Fruit fly (Drosophila melanogaster) whole organism, embryonic: ENCODE data around the gene Glg1.

Experiments used
- Bteb2 ChIP-seq: fragments of 200-800 bp; sonication (Bioruptor generic); optimal IDR thresholded peaks from 2 replicates; lab custom pipeline; 2016; ENCODE audit warnings: missing biosample characterization, missing genetic modification characterization
- CG10209 ChIP-seq: fragments of 200-800 bp; sonication (Bioruptor generic); optimal IDR thresholded peaks from 3 replicates; lab custom pipeline; 2017; ENCODE audit warnings: missing biosample characterization, mild to moderate bottlenecking, missing genetic modification characterization, missing genetic modification reagents
- CG10979 ChIP-seq: fragments of 200-800 bp; sonication (Bioruptor generic); optimal IDR thresholded peaks from 2 replicates; lab custom pipeline; 2018; ENCODE audit warnings: missing biosample characterization, mild to moderate bottlenecking, missing genetic modification characterization, moderate library complexity
- CG11085 ChIP-seq: fragments of 200-800 bp; sonication (Bioruptor generic); IDR thresholded peaks from 2 replicates; pipeline ENCODE4 v1.3.6; 2022; ENCODE audit warnings: missing biosample characterization, missing genetic modification characterization
- CG11560 ChIP-seq: fragments of 200-800 bp; sonication (Bioruptor generic); IDR thresholded peaks from 3 replicates; pipeline ENCODE4 v1.3.6; 2022; ENCODE audit warnings: missing biosample characterization, missing genetic modification characterization
- CG11695 ChIP-seq: fragments of 200-800 bp; sonication (Bioruptor generic); IDR thresholded peaks from 3 replicates; pipeline ENCODE4 v1.3.6; 2022; ENCODE audit warnings: missing biosample characterization, missing genetic modification characterization
- CG12071 ChIP-seq: fragments of 200-800 bp; sonication (Bioruptor generic); optimal IDR thresholded peaks from 3 replicates; lab custom pipeline; 2018; ENCODE audit warnings: missing biosample characterization, mild to moderate bottlenecking, missing genetic modification characterization
- CG12155 ChIP-seq: fragments of 200-800 bp; sonication (Bioruptor generic); optimal IDR thresholded peaks from 3 replicates; lab custom pipeline; 2016; ENCODE audit warnings: missing biosample characterization, missing genetic modification characterization
- CG1233 ChIP-seq: fragments of 200-800 bp; sonication (Bioruptor generic); optimal IDR thresholded peaks from 4 replicates; lab custom pipeline; 2018; ENCODE audit warnings: missing biosample characterization, mild to moderate bottlenecking, missing genetic modification characterization
- CG12769 ChIP-seq: fragments of 200-800 bp; sonication (Bioruptor generic); optimal IDR thresholded peaks from 2 replicates; lab custom pipeline; 2019; ENCODE audit warnings: missing biosample characterization, mild to moderate bottlenecking, missing genetic modification characterization, moderate library complexity
- CG14014 ChIP-seq: fragments of 200-800 bp; sonication (Bioruptor generic); IDR thresholded peaks from 2 replicates; pipeline ENCODE4 v1.3.6; 2022; ENCODE audit warnings: missing biosample characterization, missing genetic modification characterization
- CG14050 ChIP-seq: fragments of 200-800 bp; sonication (Bioruptor generic); IDR thresholded peaks from 3 replicates; pipeline ENCODE4 v1.3.6; 2022; ENCODE audit warnings: missing biosample characterization, missing genetic modification characterization
- CG17186 ChIP-seq: fragments of 200-800 bp; sonication (Bioruptor generic); optimal IDR thresholded peaks from 3 replicates; lab custom pipeline; 2017; ENCODE audit warnings: missing biosample characterization, missing genetic modification reagents, missing genetic modification characterization
- CG17359 ChIP-seq: fragments of 200-800 bp; sonication (Bioruptor generic); optimal IDR thresholded peaks from 3 replicates; lab custom pipeline; 2018; ENCODE audit warnings: missing biosample characterization, mild to moderate bottlenecking, missing genetic modification characterization, moderate library complexity
- CG17802 ChIP-seq: fragments of 200-800 bp; sonication (Bioruptor generic); optimal IDR thresholded peaks from 2 replicates; lab custom pipeline; 2018; ENCODE audit warnings: missing biosample characterization, mild to moderate bottlenecking, missing genetic modification characterization, moderate library complexity
- CG18262 ChIP-seq: fragments of 200-800 bp; optimal IDR thresholded peaks from 3 replicates; lab custom pipeline; 2019; ENCODE audit warnings: missing biosample characterization, mild to moderate bottlenecking, missing genetic modification characterization, moderate library complexity
- CG18764 ChIP-seq: fragments of 200-800 bp; sonication (Bioruptor generic); optimal IDR thresholded peaks from 3 replicates; lab custom pipeline; 2016; ENCODE audit warnings: missing biosample characterization, missing genetic modification characterization
- CG31224 ChIP-seq: fragments of 200-800 bp; sonication (Bioruptor generic); IDR thresholded peaks from 2 replicates; pipeline ENCODE4 v1.3.6; 2022; ENCODE audit warnings: missing biosample characterization, missing genetic modification characterization
- CG31388 ChIP-seq: fragments of 200-800 bp; sonication (Bioruptor generic); optimal IDR thresholded peaks from 2 replicates; lab custom pipeline; 2016; ENCODE audit warnings: missing biosample characterization, missing genetic modification characterization
- CG3281 ChIP-seq: fragments of 200-800 bp; sonication (Bioruptor generic); optimal IDR thresholded peaks from 3 replicates; lab custom pipeline; 2017; ENCODE audit warnings: missing biosample characterization, mild to moderate bottlenecking, missing genetic modification characterization
- CG34376 ChIP-seq: fragments of 200-800 bp; sonication (Bioruptor generic); optimal IDR thresholded peaks from 2 replicates; lab custom pipeline; 2018; ENCODE audit warnings: missing biosample characterization, mild to moderate bottlenecking, missing genetic modification characterization
- CG3847 ChIP-seq: fragments of 200-800 bp; sonication (Bioruptor generic); IDR thresholded peaks from 2 replicates; pipeline ENCODE4 v1.3.6; 2022; ENCODE audit warnings: missing biosample characterization, missing genetic modification characterization
- CG4424 ChIP-seq: fragments of 200-800 bp; sonication (Bioruptor generic); optimal IDR thresholded peaks from 3 replicates; lab custom pipeline; 2016; ENCODE audit warnings: missing biosample characterization, missing genetic modification characterization
- CG9215 ChIP-seq: fragments of 200-800 bp; sonication (Bioruptor generic); IDR thresholded peaks from 2 replicates; pipeline ENCODE4 v1.3.6; 2022; ENCODE audit warnings: missing biosample characterization, missing genetic modification characterization
- Dref ChIP-seq: fragments of 200-800 bp; sonication (Bioruptor generic); IDR thresholded peaks from 2 replicates; pipeline ENCODE4 v1.3.6; 2022; ENCODE audit warnings: missing biosample characterization, missing genetic modification characterization
- MESR4 ChIP-seq: fragments of 200-800 bp; sonication (Bioruptor generic); optimal IDR thresholded peaks from 2 replicates; lab custom pipeline; 2018; ENCODE audit warnings: missing biosample characterization, mild to moderate bottlenecking, missing genetic modification characterization, moderate library complexity
- Max ChIP-seq: fragments of 200-800 bp; sonication (Bioruptor generic); optimal IDR thresholded peaks from 2 replicates; lab custom pipeline; 2016; ENCODE audit warnings: missing biosample characterization, mild to moderate bottlenecking, missing genetic modification characterization
- Meics ChIP-seq: fragments of 200-800 bp; sonication (Bioruptor generic); optimal IDR thresholded peaks from 2 replicates; lab custom pipeline; 2017; ENCODE audit warnings: missing biosample characterization, mild to moderate bottlenecking, missing genetic modification characterization
- Mrtf ChIP-seq: fragments of 200-800 bp; sonication (Bioruptor generic); IDR thresholded peaks from 3 replicates; pipeline ENCODE4 v1.3.6; 2022; ENCODE audit warnings: missing biosample characterization, missing genetic modification characterization
- Nf-YB ChIP-seq: fragments of 200-800 bp; sonication (Bioruptor generic); optimal IDR thresholded peaks from 3 replicates; lab custom pipeline; 2019; ENCODE audit warnings: missing biosample characterization, mild to moderate bottlenecking, missing genetic modification characterization, moderate library complexity
- Scr ChIP-seq: fragments of 200-800 bp; sonication (Bioruptor generic); IDR thresholded peaks from 2 replicates; pipeline ENCODE4 v1.3.6; 2022; ENCODE audit warnings: missing biosample characterization, missing genetic modification characterization; ENCODE audit not compliant: partially characterized antibody
- Stat92E ChIP-seq, 3 experiments: fragments of >200 bp in 2 of 3; fragments of 200-800 bp in 1 of 3; sonication (Bioruptor generic) in 1 of 3; optimal IDR thresholded peaks; 2 replicates each; lab custom pipeline; 2017 to 2019; ENCODE audit warnings: missing biosample characterization in 3 of 3, missing genetic modification characterization in 3 of 3, mild to moderate bottlenecking in 1 of 3, moderate library complexity in 1 of 3
- ac ChIP-seq: fragments of 200-800 bp; sonication (Bioruptor generic); optimal IDR thresholded peaks from 3 replicates; lab custom pipeline; 2017; ENCODE audit warnings: missing biosample characterization, mild to moderate bottlenecking, missing genetic modification characterization
- al ChIP-seq: fragments of 200-800 bp; sonication (Bioruptor generic); IDR thresholded peaks from 2 replicates; pipeline ENCODE4 v1.3.6; 2022; ENCODE audit warnings: missing biosample characterization, missing genetic modification characterization
- dysf ChIP-seq: fragments of 200-800 bp; sonication (Bioruptor generic); IDR thresholded peaks from 3 replicates; pipeline ENCODE4 v1.3.6; 2022; ENCODE audit warnings: missing biosample characterization, missing genetic modification characterization
- eyg ChIP-seq: fragments of 200-800 bp; sonication (Bioruptor generic); optimal IDR thresholded peaks from 3 replicates; lab custom pipeline; 2016; ENCODE audit warnings: missing biosample characterization, missing genetic modification characterization
- gcm2 ChIP-seq: fragments of 200-800 bp; sonication (Bioruptor generic); optimal IDR thresholded peaks from 2 replicates; lab custom pipeline; 2016; ENCODE audit warnings: missing biosample characterization, missing genetic modification characterization
- h ChIP-seq: fragments of >200 bp; optimal IDR thresholded peaks from 2 replicates; lab custom pipeline; 2017
- jumu ChIP-seq: fragments of 200-800 bp; sonication (Bioruptor generic); optimal IDR thresholded peaks from 3 replicates; lab custom pipeline; 2016; ENCODE audit warnings: missing biosample characterization, missing genetic modification characterization
- nau ChIP-seq: fragments of 200-800 bp; sonication (Bioruptor generic); optimal IDR thresholded peaks from 3 replicates; lab custom pipeline; 2017; ENCODE audit warnings: missing biosample characterization, mild to moderate bottlenecking, missing genetic modification characterization, missing genetic modification reagents
- oc ChIP-seq: fragments of 200-800 bp; sonication (Bioruptor generic); optimal IDR thresholded peaks from 2 replicates; lab custom pipeline; 2018; ENCODE audit warnings: missing biosample characterization, mild to moderate bottlenecking, missing genetic modification characterization, moderate library complexity
- pan ChIP-seq, 4 experiments: fragments of >200 bp in 3 of 4; fragments of 200-800 bp in 1 of 4; sonication (Bioruptor generic) in 1 of 4; optimal IDR thresholded peaks in 3 of 4; IDR thresholded peaks in 1 of 4; 2 replicates each; pipeline versions ENCODE4 v1.3.6 to Lab custom; 2017 to 2022; ENCODE audit warnings: missing biosample characterization in 2 of 4, missing genetic modification characterization in 2 of 4, mixed read lengths in 1 of 4
- phol ChIP-seq: fragments of 200-800 bp; sonication (Bioruptor generic); optimal IDR thresholded peaks from 3 replicates; lab custom pipeline; 2018; ENCODE audit warnings: missing biosample characterization, mild to moderate bottlenecking, missing genetic modification characterization, moderate library complexity
- sna ChIP-seq: fragments of 200-800 bp; sonication (Bioruptor generic); IDR thresholded peaks from 2 replicates; pipeline ENCODE4 v1.3.6; 2022; ENCODE audit warnings: missing biosample characterization, missing genetic modification characterization; ENCODE audit not compliant: partially characterized antibody
- stc ChIP-seq: fragments of 200-800 bp; sonication (Bioruptor generic); IDR thresholded peaks from 2 replicates; pipeline ENCODE4 v1.3.6; 2022; ENCODE audit warnings: missing biosample characterization, missing genetic modification characterization
- sug ChIP-seq: fragments of 200-800 bp; optimal IDR thresholded peaks from 2 replicates; lab custom pipeline; 2019; ENCODE audit warnings: missing biosample characterization, mild to moderate bottlenecking, missing genetic modification characterization, moderate library complexity
- unc-4 ChIP-seq: fragments of 200-800 bp; sonication (Bioruptor generic); IDR thresholded peaks from 2 replicates; pipeline ENCODE4 v1.3.6; 2022; ENCODE audit warnings: missing biosample characterization, missing genetic modification characterization; ENCODE audit not compliant: partially characterized antibody
- zfh1 ChIP-seq: fragments of 200-800 bp; sonication (Bioruptor generic); IDR thresholded peaks from 3 replicates; pipeline ENCODE4 v1.3.6; 2022; ENCODE audit warnings: missing biosample characterization, missing genetic modification characterization

Gene Glg1

dm6 chr3L:21496865-21497634 is 10.3 kb downstream of the Glg1 start, which contains the start of gene Hr78 (continued):
- peak; percentile 89; the same call in 2 of the 3 replicates for TF ChIP-seq CG11695 (GFP tag; lab: Robert Waterston, UW)
- peak; percentile 65; the same call in 1 of the 2 replicates for TF ChIP-seq CG11085 (GFP tag; lab: Robert Waterston, UW)
- TF ChIP-seq phol, result peak; percentile 79
- TF ChIP-seq Max (GFP tag; lab: Kevin White, UChicago), result peak; percentile 10
- peak; percentile 28; the same call in 1 of the 2 replicates for TF ChIP-seq CG9215 (GFP tag; lab: Robert Waterston, UW)
- TF ChIP-seq CG12155, result peak; percentile 58
- peak; percentile 89 for TF ChIP-seq CG3281 (GFP tag; lab: Kevin White, UChicago)
- no peak for TF ChIP-seq CG17186 (GFP tag; lab: Kevin White, UChicago)
- peak; percentile 62 for TF ChIP-seq stc
- peak; percentile 45 for TF ChIP-seq CG31224 (GFP tag; lab: Robert Waterston, UW)
- no peak for TF ChIP-seq jumu (GFP tag; lab: Kevin White, UChicago)
- TF ChIP-seq zfh1 (GFP tag; lab: Robert Waterston, UW), result peak; percentile 71
- peak; percentile 18 for TF ChIP-seq CG12071 (GFP tag; lab: Kevin White, UChicago)
- peak; percentile 80 for TF ChIP-seq dysf
- TF ChIP-seq Bteb2 (GFP tag; lab: Kevin White, UChicago), result no peak
- peak; percentile 40; the same call in 1 of the 2 replicates for TF ChIP-seq CG3847 (GFP tag; lab: Robert Waterston, UW)
- no peak for TF ChIP-seq CG12769
- TF ChIP-seq h (lab: Kevin White, UChicago), result no peak
- TF ChIP-seq CG10209 (GFP tag; lab: Kevin White, UChicago), result peak; percentile 88
- TF ChIP-seq al (GFP tag; lab: Robert Waterston, UW), result peak; percentile 58; the same call in 1 of the 2 replicates
- peak; percentile 33; the same call in 1 of the 3 replicates for TF ChIP-seq CG14050 (GFP tag; lab: Robert Waterston, UW)
- TF ChIP-seq ac, result peak; percentile 43
- no peak for TF ChIP-seq CG17802 (tag; lab: Kevin White, UChicago)
- TF ChIP-seq pan (optimal IDR thresholded peaks at IDR 0.05; lab: Kevin White, UChicago), result no peak
- TF ChIP-seq pan (GFP tag; optimal IDR thresholded peaks at IDR 0.05 in 1 of 2, IDR thresholded peaks at IDR 0.05 in 1 of 2), result peak in 1 of 2 experiments; percentile 62
- TF ChIP-seq eyg (GFP tag; lab: Kevin White, UChicago), result no peak
- TF ChIP-seq unc-4 (GFP tag; lab: Robert Waterston, UW), result 0 out of 2 replicates have a peak, but pooled peaks have one; percentile 18
- TF ChIP-seq sug (tag; lab: Kevin White, UChicago), result peak; percentile 52
- TF ChIP-seq oc, result no peak
- peak; percentile 82 for TF ChIP-seq CG17359 (tag; lab: Kevin White, UChicago)
- TF ChIP-seq CG11560 (tag; lab: Robert Waterston, UW), result no peak
- peak; percentile 69 for TF ChIP-seq Nf-YB (GFP tag; lab: Kevin White, UChicago)
- peak; percentile 14 for TF ChIP-seq CG31388 (GFP tag; lab: Kevin White, UChicago)
- TF ChIP-seq nau (GFP tag; lab: Kevin White, UChicago), result no peak
- peak; percentile 40 for TF ChIP-seq CG18764 (GFP tag; lab: Kevin White, UChicago)
- TF ChIP-seq CG34376 (GFP tag; lab: Kevin White, UChicago), result peak; percentile 15
- 0 out of 2 replicates have a peak, but pooled peaks have one; percentile 12 for TF ChIP-seq Scr (GFP tag; lab: Robert Waterston, UW)
- peak; percentile 90 for TF ChIP-seq Meics (GFP tag; lab: Kevin White, UChicago)
- TF ChIP-seq sna, result peak; percentile 29; the same call in 1 of the 2 replicates
- TF ChIP-seq Stat92E (GFP tag; optimal IDR thresholded peaks at IDR 0.05; lab: Kevin White, UChicago), result peak in 1 of 3 experiments; percentile 40
- TF ChIP-seq MESR4 (GFP tag; lab: Kevin White, UChicago), result peak; percentile 93
- no peak for TF ChIP-seq Dref (GFP tag; lab: Robert Waterston, UW)
- TF ChIP-seq CG14014 (GFP tag; lab: Robert Waterston, UW), result peak; percentile 68
- TF ChIP-seq CG10979, result peak; percentile 85
- peak; percentile 75 for TF ChIP-seq CG4424 (GFP tag; lab: Kevin White, UChicago)
- TF ChIP-seq gcm2 (GFP tag; lab: Kevin White, UChicago), result no peak
- peak; percentile 84 for TF ChIP-seq CG1233 (GFP tag; lab: Kevin White, UChicago)
- TF ChIP-seq CG18262 (tag; lab: Kevin White, UChicago), result peak; percentile 91
- TF ChIP-seq Mrtf (GFP tag; lab: Robert Waterston, UW), result peak; percentile 52; the same call in 1 of the 3 replicates
